Fruit fly (Drosophila melanogaster): ENCODE measurements around the gene CG1227.

DNA sequence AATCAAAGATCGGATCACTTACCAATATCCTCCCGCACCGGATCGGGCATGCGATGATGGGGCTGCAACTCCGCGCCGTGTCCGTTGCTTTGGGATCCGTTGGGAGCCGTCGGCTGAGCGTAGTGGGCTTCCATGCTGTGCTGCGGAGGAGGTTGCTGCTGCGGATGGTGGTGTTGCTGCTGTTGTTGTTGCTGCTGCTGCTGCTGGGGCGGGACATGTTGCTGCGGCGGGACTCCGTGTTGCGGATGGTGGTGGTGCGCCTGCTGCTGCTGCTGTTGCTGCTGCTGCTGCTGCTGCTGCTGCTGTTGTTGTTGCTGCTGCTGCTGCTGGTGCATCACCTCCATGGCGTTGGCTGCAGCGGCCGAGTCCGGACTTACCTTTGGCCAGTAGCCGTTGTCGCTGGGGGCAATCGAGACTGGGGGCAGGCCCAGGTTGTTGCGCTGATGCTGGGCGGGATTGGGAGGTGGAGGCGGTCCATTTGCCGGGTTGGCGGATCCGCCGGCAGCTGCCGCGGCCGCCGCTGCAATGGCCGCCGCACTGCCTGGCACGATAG, 25.5 kb upstream of the CG1227 start:
- TF ChIP-seq CG34367 (tag; optimal IDR thresholded peaks at IDR 0.05) (no peak), Pif1A (GFP tag; optimal IDR thresholded peaks at IDR 0.05) (no peak), EcR (GFP tag; optimal IDR thresholded peaks at IDR 0.05) (no peak), CG10348 (GFP tag; IDR thresholded peaks at IDR 0.05) (no peak), CG13204 (GFP tag; optimal IDR thresholded peaks at IDR 0.05) (no peak), Ets98B (GFP tag; IDR thresholded peaks at IDR 0.05) (no peak), rn (GFP tag; IDR thresholded peaks at IDR 0.05) (no peak), CG32121 (GFP tag; IDR thresholded peaks at IDR 0.05) (no peak), gl (tag; optimal IDR thresholded peaks at IDR 0.05) (no peak), CG8159 (tag; optimal IDR thresholded peaks at IDR 0.05) (no peak), CG12605 (GFP tag; IDR thresholded peaks at IDR 0.05) (no peak), CG9948 (tag; optimal IDR thresholded peaks at IDR 0.05) (no peak)
